Worm (Caenorhabditis elegans) whole organism, young adult: ENCODE results near the gene rec-8.

Experiments used
- B0019.2 ChIP-seq: fragments of 200-800 bp; sonication (Bioruptor generic); conservative IDR thresholded peaks from 2 replicates; pipeline ENCODE4 v1.3.6; 2022; ENCODE audit warnings: missing genetic modification reagents, missing genetic modification characterization, missing compliant biosample characterization
- C06A6.2 ChIP-seq: fragments of 200-800 bp; sonication (Bioruptor generic); conservative IDR thresholded peaks from 2 replicates; pipeline ENCODE4 v1.3.6; 2022; ENCODE audit warnings: missing genetic modification characterization, missing compliant biosample characterization
- D2030.7 ChIP-seq: fragments of 200-800 bp; sonication (Bioruptor generic); IDR thresholded peaks from 2 replicates; pipeline ENCODE4 v1.3.6; 2022; ENCODE audit warnings: missing genetic modification reagents, missing genetic modification characterization, missing compliant biosample characterization
- F37B4.10 ChIP-seq: fragments of 200-800 bp; sonication (Bioruptor generic); IDR thresholded peaks from 2 replicates; pipeline ENCODE4 v1.3.6; 2022; ENCODE audit warnings: missing genetic modification characterization, missing compliant biosample characterization
- F49E8.2 ChIP-seq: sonication (generic microtip); optimal IDR thresholded peaks from 3 replicates; lab custom pipeline; 2017; ENCODE audit warnings: missing genetic modification characterization, mild to moderate bottlenecking, missing compliant biosample characterization, antibody characterized with exemption, moderate library complexity; ENCODE audit not compliant: insufficient read depth
- F52B5.7 ChIP-seq: sonication (generic microtip); optimal IDR thresholded peaks from 2 replicates; lab custom pipeline; 2016; ENCODE audit warnings: mild to moderate bottlenecking, missing genetic modification characterization, missing compliant biosample characterization
- F55B11.4 ChIP-seq: sonication (generic microtip); optimal IDR thresholded peaks from 2 replicates; lab custom pipeline; 2016; ENCODE audit warnings: missing compliant biosample characterization, missing genetic modification characterization, borderline replicate concordance; ENCODE audit not compliant: insufficient read depth
- F57A8.1 ChIP-seq: fragments of 200-800 bp; sonication (Bioruptor generic); optimal IDR thresholded peaks from 2 replicates; lab custom pipeline; 2018; ENCODE audit warnings: mild to moderate bottlenecking, missing genetic modification characterization, moderate library complexity, missing compliant biosample characterization
- T07F8.4 ChIP-seq: sonication (generic microtip); optimal IDR thresholded peaks from 2 replicates; lab custom pipeline; 2016; ENCODE audit warnings: mild to moderate bottlenecking, missing genetic modification characterization, moderate library complexity, missing compliant biosample characterization
- Y67H2A.10 ChIP-seq: fragments of 200-800 bp; sonication (Bioruptor generic); conservative IDR thresholded peaks from 2 replicates; pipeline ENCODE4 v1.3.6; 2022; ENCODE audit warnings: missing genetic modification reagents, missing genetic modification characterization, missing compliant biosample characterization
- Y79H2A.3 ChIP-seq: fragments of 200-800 bp; sonication (Bioruptor generic); conservative IDR thresholded peaks from 2 replicates; pipeline ENCODE4 v1.3.6; 2022; ENCODE audit warnings: missing genetic modification reagents, missing genetic modification characterization, missing compliant biosample characterization
- Y95B8A.8 ChIP-seq: fragments of 200-800 bp; sonication (Bioruptor generic); IDR thresholded peaks from 2 replicates; pipeline ENCODE4 v1.3.6; 2022; ENCODE audit warnings: missing genetic modification reagents, missing genetic modification characterization, missing compliant biosample characterization
- aptf-2 ChIP-seq: fragments of 200-800 bp; sonication (Bioruptor generic); conservative IDR thresholded peaks from 2 replicates; pipeline ENCODE4 v1.3.6; 2022; ENCODE audit warnings: missing genetic modification reagents, missing genetic modification characterization, missing compliant biosample characterization
- aptf-3 ChIP-seq: fragments of 200-800 bp; sonication (Bioruptor generic); IDR thresholded peaks from 2 replicates; pipeline ENCODE4 v1.3.6; 2022; ENCODE audit warnings: missing genetic modification characterization, missing compliant biosample characterization
- attf-6 ChIP-seq: fragments of 200-800 bp; sonication (Bioruptor generic); IDR thresholded peaks from 2 replicates; pipeline ENCODE4 v1.3.6; 2022; ENCODE audit warnings: missing genetic modification reagents, missing genetic modification characterization, missing compliant biosample characterization
- ccch-3 ChIP-seq: fragments of 200-800 bp; sonication (Bioruptor generic); optimal IDR thresholded peaks from 2 replicates; lab custom pipeline; 2018; ENCODE audit warnings: mild to moderate bottlenecking, missing genetic modification characterization, missing compliant biosample characterization
- cebp-1 ChIP-seq, 2 experiments: fragments of 200-800 bp in 1 of 2; sonication (Bioruptor generic) in 1 of 2; sonication (generic microtip) in 1 of 2; IDR thresholded peaks in 1 of 2; optimal IDR thresholded peaks in 1 of 2; 2 replicates each; pipeline versions ENCODE4 v1.3.6 to Lab custom; 2017 to 2022; ENCODE audit warnings: missing compliant biosample characterization in 2 of 2, missing genetic modification characterization in 2 of 2, mild to moderate bottlenecking in 1 of 2, missing genetic modification reagents in 1 of 2, moderate library complexity in 1 of 2
- cebp-2 ChIP-seq: fragments of 200-800 bp; sonication (Bioruptor generic); IDR thresholded peaks from 2 replicates; pipeline ENCODE4 v1.3.6; 2022; ENCODE audit warnings: missing genetic modification characterization, missing compliant biosample characterization
- ceh-100 ChIP-seq: fragments of 200-800 bp; sonication (Bioruptor generic); IDR thresholded peaks from 2 replicates; pipeline ENCODE4 v1.3.6; 2022; ENCODE audit warnings: missing genetic modification reagents, missing genetic modification characterization, missing compliant biosample characterization
- ceh-40 ChIP-seq: fragments of 200-800 bp; sonication (Bioruptor generic); IDR thresholded peaks from 2 replicates; pipeline ENCODE4 v1.3.6; 2022; ENCODE audit warnings: missing genetic modification characterization, missing compliant biosample characterization
- ceh-58 ChIP-seq: fragments of 200-800 bp; sonication (Bioruptor generic); IDR thresholded peaks from 2 replicates; pipeline ENCODE4 v1.3.6; 2022; ENCODE audit warnings: missing genetic modification characterization, missing compliant biosample characterization
- egl-18 ChIP-seq: fragments of 200-800 bp; sonication (Bioruptor generic); IDR thresholded peaks from 2 replicates; pipeline ENCODE4 v1.3.6; 2022; ENCODE audit warnings: missing genetic modification reagents, missing genetic modification characterization, missing compliant biosample characterization
- ekl-4 ChIP-seq: fragments of 200-800 bp; sonication (Bioruptor generic); IDR thresholded peaks from 2 replicates; pipeline ENCODE4 v1.3.6; 2022; ENCODE audit warnings: missing genetic modification reagents, missing genetic modification characterization, missing compliant biosample characterization
- hmg-1.2 ChIP-seq: fragments of 200-800 bp; sonication (Bioruptor generic); IDR thresholded peaks from 2 replicates; pipeline ENCODE4 v1.3.6; 2022; ENCODE audit warnings: missing genetic modification reagents, missing genetic modification characterization, missing compliant biosample characterization
- hmg-20 ChIP-seq: fragments of 200-800 bp; sonication (Bioruptor generic); IDR thresholded peaks from 2 replicates; pipeline ENCODE4 v1.3.6; 2022; ENCODE audit warnings: missing genetic modification reagents, missing genetic modification characterization, missing compliant biosample characterization
- lag-1 ChIP-seq: fragments of 200-800 bp; sonication (Bioruptor generic); IDR thresholded peaks from 2 replicates; pipeline ENCODE4 v1.3.6; 2022; ENCODE audit warnings: missing genetic modification reagents, missing genetic modification characterization, missing compliant biosample characterization
- lin-35 ChIP-seq, 3 experiments: fragments of 150-350 bp in 2 of 3; sonication (generic microtip) in 1 of 3; optimal IDR thresholded peaks; 2 replicates each; lab custom pipeline; 2014 to 2018; ENCODE audit warnings: missing biosample characterization in 3 of 3, missing genetic modification characterization in 3 of 3, missing genetic modification reagents in 3 of 3
- lin-54 ChIP-seq: fragments of 200-800 bp; sonication (Bioruptor generic); optimal IDR thresholded peaks from 2 replicates; lab custom pipeline; 2018; ENCODE audit warnings: mild to moderate bottlenecking, missing genetic modification characterization, missing compliant biosample characterization
- madf-3 ChIP-seq: fragments of 200-800 bp; sonication (Bioruptor generic); IDR thresholded peaks from 2 replicates; pipeline ENCODE4 v1.3.6; 2022; ENCODE audit warnings: missing genetic modification reagents, missing genetic modification characterization, missing compliant biosample characterization
- madf-8 ChIP-seq: fragments of 200-800 bp; sonication (Bioruptor generic); conservative IDR thresholded peaks from 2 replicates; pipeline ENCODE4 v1.3.6; 2022; ENCODE audit warnings: missing genetic modification reagents, missing genetic modification characterization, missing compliant biosample characterization
- mcd-1 ChIP-seq: fragments of 200-800 bp; sonication (Bioruptor generic); IDR thresholded peaks from 2 replicates; pipeline ENCODE4 v1.3.6; 2022; ENCODE audit warnings: missing genetic modification reagents, missing genetic modification characterization, missing compliant biosample characterization
- mxl-1 ChIP-seq: sonication (generic microtip); optimal IDR thresholded peaks from 2 replicates; lab custom pipeline; 2016; ENCODE audit warnings: missing genetic modification characterization, missing compliant biosample characterization
- nhr-27 ChIP-seq: fragments of 200-800 bp; sonication (Bioruptor generic); optimal IDR thresholded peaks from 2 replicates; lab custom pipeline; 2018; ENCODE audit warnings: mild to moderate bottlenecking, missing genetic modification characterization, moderate library complexity, missing compliant biosample characterization
- rec-8 ChIP-seq, 2 experiments: sonication (generic microtip); optimal IDR thresholded peaks; 2 replicates each; lab custom pipeline; 2016; ENCODE audit warnings: mild to moderate bottlenecking in 2 of 2, missing genetic modification characterization in 2 of 2, missing genetic modification reagents in 2 of 2, missing genotype in 2 of 2, missing biosample characterization in 1 of 2, missing compliant biosample characterization in 1 of 2, moderate library complexity in 1 of 2
- repo-1 ChIP-seq: sonication (generic microtip); optimal IDR thresholded peaks from 2 replicates; lab custom pipeline; 2017; ENCODE audit warnings: mild to moderate bottlenecking, missing genetic modification characterization, missing compliant biosample characterization
- snpc-1.3 ChIP-seq: sonication (generic microtip); optimal IDR thresholded peaks from 2 replicates; lab custom pipeline; 2017; ENCODE audit warnings: missing genetic modification characterization, mild to moderate bottlenecking, missing compliant biosample characterization, antibody characterized with exemption, moderate library complexity, missing genotype, missing genetic modification reagents; ENCODE audit not compliant: insufficient read depth
- snpc-4 ChIP-seq, 5 experiments: fragments of 150-350 bp in 1 of 5; sonication (generic microtip) in 4 of 5; optimal IDR thresholded peaks; 2 replicates each; lab custom pipeline; 2014 to 2018; ENCODE audit warnings: missing genetic modification characterization in 5 of 5, missing biosample characterization in 3 of 5, antibody characterized with exemption in 2 of 5, mild to moderate bottlenecking in 2 of 5, missing compliant biosample characterization in 2 of 5, missing genotype in 2 of 5, moderate library complexity in 2 of 5, missing genetic modification reagents in 1 of 5
- sptf-2 ChIP-seq: fragments of 200-800 bp; sonication (Bioruptor generic); optimal IDR thresholded peaks from 2 replicates; lab custom pipeline; 2018; ENCODE audit warnings: mild to moderate bottlenecking, missing genetic modification characterization, missing compliant biosample characterization
- tbp1 ChIP-seq: fragments of 200-800 bp; sonication (Bioruptor generic); optimal IDR thresholded peaks from 2 replicates; lab custom pipeline; 2018; ENCODE audit warnings: mild to moderate bottlenecking, missing genetic modification characterization, missing compliant biosample characterization
- tbx-9 ChIP-seq: sonication (generic microtip); optimal IDR thresholded peaks from 2 replicates; lab custom pipeline; 2016; ENCODE audit warnings: borderline replicate concordance, missing genetic modification characterization, inconsistent platforms, missing compliant biosample characterization
- unc-62 ChIP-seq: fragments of 150-350 bp; optimal IDR thresholded peaks from 2 replicates; lab custom pipeline; 2014; ENCODE audit warnings: missing biosample characterization, missing genetic modification reagents, missing genetic modification characterization
- ztf-26 ChIP-seq: sonication (generic microtip); optimal IDR thresholded peaks from 2 replicates; lab custom pipeline; 2017; ENCODE audit warnings: missing genetic modification characterization, missing compliant biosample characterization
- ztf-3 ChIP-seq: fragments of 200-800 bp; sonication (Bioruptor generic); optimal IDR thresholded peaks from 2 replicates; lab custom pipeline; 2018; ENCODE audit warnings: mild to moderate bottlenecking, missing genetic modification characterization, missing compliant biosample characterization

The rec-8 gene

DNA sequence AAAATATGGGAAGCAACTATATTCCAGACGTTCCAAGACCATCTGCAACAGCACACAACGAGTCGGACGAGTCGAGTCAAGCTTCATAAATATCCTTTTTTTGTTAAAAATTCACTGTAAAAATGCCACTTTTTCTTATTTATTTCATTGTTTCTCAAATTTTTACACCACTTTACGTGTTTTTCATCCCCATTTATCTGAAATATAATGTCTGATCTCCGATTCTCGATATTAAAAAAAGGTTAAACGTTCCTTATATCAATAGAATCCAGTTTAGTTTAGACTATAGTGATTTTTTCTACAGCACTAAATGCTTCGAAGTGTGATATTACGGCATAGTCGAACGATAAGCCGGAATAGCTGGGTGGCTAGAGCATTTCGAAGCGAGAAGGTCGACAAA is 49.6 kb downstream of the rec-8 start, which contains the start of gene Y67H2A.7:
Gene Y67H2A.7 (plus strand): TSS at position 301 of the 400 bp plus-strand sequence.
- no peak for TF ChIP-seq Y79H2A.3 (GFP tag; lab: Robert Waterston, UW)
- no peak for TF ChIP-seq ekl-4 (GFP tag; lab: Robert Waterston, UW)
- TF ChIP-seq ztf-26, result no peak
- TF ChIP-seq mxl-1 (tag; lab: Kevin White, UChicago), result no peak
- no peak for TF ChIP-seq sptf-2 (GFP tag; lab: Kevin White, UChicago)
- TF ChIP-seq snpc-1.3, result no peak
- TF ChIP-seq mcd-1 (GFP tag; lab: Robert Waterston, UW), result no peak
- no peak for TF ChIP-seq madf-3 (GFP tag; lab: Robert Waterston, UW)
- TF ChIP-seq ceh-100, result no peak
- TF ChIP-seq F57A8.1 (GFP tag; lab: Kevin White, UChicago), result no peak
- no peak for TF ChIP-seq egl-18 (GFP tag; lab: Robert Waterston, UW)
- no peak for TF ChIP-seq repo-1 (tag; lab: Kevin White, UChicago)
- no peak for TF ChIP-seq Y95B8A.8 (GFP tag; lab: Robert Waterston, UW)
- no peak for TF ChIP-seq hmg-1.2 (GFP tag; lab: Robert Waterston, UW)
- TF ChIP-seq Y67H2A.10 (GFP tag; lab: Robert Waterston, UW), result no peak
- TF ChIP-seq lin-35 (GFP tag; optimal IDR thresholded peaks at IDR 0.05; lab: Kevin White, UChicago), result no peak
- no peak for TF ChIP-seq C06A6.2 (GFP tag; lab: Robert Waterston, UW)
- no peak for TF ChIP-seq ztf-3 (GFP tag; lab: Kevin White, UChicago)
- TF ChIP-seq D2030.7 (GFP tag; lab: Robert Waterston, UW), result no peak
- TF ChIP-seq tbp1 (GFP tag; lab: Kevin White, UChicago), result no peak

DNA sequence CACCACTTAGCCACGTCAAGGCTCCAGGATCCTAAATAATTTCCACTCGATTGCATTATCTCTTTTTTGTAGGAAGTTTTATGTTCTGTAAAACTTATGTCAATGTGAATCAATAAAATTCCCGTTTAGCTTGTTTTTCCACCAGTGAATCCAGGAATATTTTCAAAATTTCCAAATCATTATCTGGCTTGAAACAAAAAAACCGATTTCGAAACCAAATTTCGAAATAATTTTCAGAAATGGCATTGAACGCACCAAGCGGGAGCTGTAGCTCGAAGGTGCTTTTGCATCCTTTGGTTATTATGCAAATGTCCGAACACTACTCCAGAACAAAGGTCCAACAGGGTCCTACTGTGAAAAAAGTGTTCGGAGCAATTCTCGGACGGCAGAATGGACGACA is 52.4 kb downstream of the rec-8 start, which contains the start of gene csn-6:
Gene csn-6 (plus strand): TSS at position 234 of the 400 bp plus-strand sequence.
- no peak for TF ChIP-seq aptf-3 (GFP tag; lab: Robert Waterston, UW)
- TF ChIP-seq cebp-1 (GFP tag; IDR thresholded peaks at IDR 0.05; lab: Robert Waterston, UW), result no peak
- peak; percentile 44 for TF ChIP-seq cebp-1 (tag; optimal IDR thresholded peaks at IDR 0.05; lab: Kevin White, UChicago)
- TF ChIP-seq lag-1 (GFP tag; lab: Robert Waterston, UW), result no peak
- peak; percentile 13 for TF ChIP-seq tbp1 (GFP tag; lab: Kevin White, UChicago)
- TF ChIP-seq snpc-4 (GFP tag; optimal IDR thresholded peaks at IDR 0.05; lab: Kevin White, UChicago), result no peak
- peak in 1 of 4 experiments; percentile 1 for TF ChIP-seq snpc-4 (tag; optimal IDR thresholded peaks at IDR 0.05; lab: Kevin White, UChicago)
- TF ChIP-seq cebp-2, result 0 out of 2 replicates have a peak, but pooled peaks have one; percentile 32
- peak; percentile 29; the same call in 1 of the 2 replicates for TF ChIP-seq attf-6
- peak; percentile 9 for TF ChIP-seq nhr-27 (tag; lab: Kevin White, UChicago)

DNA sequence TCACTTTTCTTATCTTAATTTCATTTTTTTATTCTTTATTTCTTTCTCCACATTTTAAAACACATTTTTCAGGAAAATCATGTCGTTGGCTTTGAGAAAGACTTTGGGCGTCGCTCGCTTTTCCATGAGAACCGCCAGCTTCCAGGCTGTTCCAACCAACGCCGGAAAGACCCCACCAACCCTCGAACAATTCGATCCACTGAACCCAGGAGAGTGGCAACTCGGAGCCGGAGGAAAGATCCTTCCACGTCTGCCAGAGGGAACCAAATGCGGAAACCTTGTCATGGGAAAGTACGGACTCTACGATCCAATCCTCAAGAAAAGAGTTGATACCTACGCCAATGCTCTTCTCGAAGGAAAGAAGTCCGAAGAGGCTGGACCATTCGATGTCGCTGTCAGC is 52.9 kb downstream of the rec-8 start, which contains the start of gene kdp-1:
Gene kdp-1 (plus strand): TSS at position 80 of the 400 bp plus-strand sequence.
- TF ChIP-seq rec-8 (tag; optimal IDR thresholded peaks at IDR 0.05; lab: Kevin White, UChicago) (peak in 1 of 2 experiments; percentile 42), F49E8.2 (tag; lab: Kevin White, UChicago) (peak; percentile 34), B0019.2 (no peak), ceh-58 (GFP tag; lab: Robert Waterston, UW) (no peak), hmg-1.2 (GFP tag; lab: Robert Waterston, UW) (no peak), unc-62 (no peak), aptf-2 (no peak), lin-54 (GFP tag; lab: Kevin White, UChicago) (no peak), mcd-1 (GFP tag; lab: Robert Waterston, UW) (peak; percentile 62), hmg-20 (GFP tag; lab: Robert Waterston, UW) (no peak), ceh-40 (no peak), aptf-3 (GFP tag; lab: Robert Waterston, UW) (0 out of 2 replicates have a peak, but pooled peaks have one; percentile 16), tbx-9 (tag; lab: Kevin White, UChicago) (no peak), F37B4.10 (GFP tag; lab: Robert Waterston, UW) (no peak), egl-18 (GFP tag; lab: Robert Waterston, UW) (no peak), madf-8 (GFP tag; lab: Robert Waterston, UW) (no peak), nhr-27 (tag; lab: Kevin White, UChicago) (no peak), snpc-4 (GFP tag; optimal IDR thresholded peaks at IDR 0.05; lab: Kevin White, UChicago) (no peak), snpc-4 (tag; optimal IDR thresholded peaks at IDR 0.05; lab: Kevin White, UChicago) (peak in 1 of 4 experiments; percentile 45), F55B11.4 (tag; lab: Kevin White, UChicago) (no peak), ccch-3 (GFP tag; lab: Kevin White, UChicago) (no peak), F52B5.7 (tag; lab: Kevin White, UChicago) (peak; percentile 2), T07F8.4 (tag; lab: Kevin White, UChicago) (no peak)
